Worm (Caenorhabditis elegans): ENCODE results near the gene asm-2.
A peak's percentile ranks its signal among the peaks of the same experiment; 100 is the strongest.

ce11 chrX:11317939-11318338, 6.1 kb downstream of the asm-2 start, which contains the start of gene hizr-1:
- TF ChIP-seq nhr-80 (tag; optimal IDR thresholded peaks at IDR 0.05) (peak; percentile 63), nhr-27 (tag; optimal IDR thresholded peaks at IDR 0.05) (no peak), F49E8.2 (tag; optimal IDR thresholded peaks at IDR 0.05; ENCODE audit: insufficient read depth) (no peak), ZK185.1 (tag; optimal IDR thresholded peaks at IDR 0.05; ENCODE audit: poor library complexity, severe bottlenecking) (no peak), efl-1 (GFP tag; optimal IDR thresholded peaks at IDR 0.05) (no peak)

Data from whole organism, young adult.